Fruit fly (Drosophila melanogaster): Measurements from ENCODE around the gene Mrp5.

Gene Mrp5

DNA sequence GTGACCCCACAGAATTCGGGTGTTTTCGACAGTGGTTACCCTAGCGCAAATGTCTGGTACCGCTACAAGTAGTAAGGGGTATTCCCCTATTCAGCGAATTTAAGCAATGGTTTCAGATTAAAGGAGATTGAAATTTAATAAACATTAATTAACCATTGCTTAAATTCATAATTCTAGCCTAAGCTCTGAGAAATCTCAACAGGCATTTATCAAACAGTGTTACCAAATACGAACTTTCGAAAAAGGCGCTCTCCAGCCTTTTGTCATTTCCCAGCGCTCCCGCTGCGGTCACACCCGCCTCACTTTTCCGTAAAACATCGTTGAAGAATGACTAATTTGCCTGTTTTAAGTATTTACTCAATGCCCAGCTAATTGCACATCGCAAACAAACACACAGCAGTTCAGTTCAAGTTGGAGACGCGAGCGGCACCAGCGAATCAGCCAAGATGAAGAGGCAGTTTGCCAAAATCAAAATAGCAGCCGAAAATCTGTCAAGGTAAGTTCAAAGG is 29.4 kb upstream of the Mrp5 start, which contains the start of the genes Surf6 and RhoGAP92B:
Gene Surf6 (minus strand): TSS at position 4 of the 509 bp plus-strand sequence.
Gene RhoGAP92B (plus strand): TSS at position 300 of the 509 bp plus-strand sequence.
- TF ChIP-seq CG8301 (tag; optimal IDR thresholded peaks at IDR 0.05) (no peak), CG32121 (GFP tag; IDR thresholded peaks at IDR 0.05) (peak; percentile 68), EcR (GFP tag; optimal IDR thresholded peaks at IDR 0.05) (peak; percentile 68), CG9948 (tag; optimal IDR thresholded peaks at IDR 0.05) (no peak), CG13204 (GFP tag; optimal IDR thresholded peaks at IDR 0.05) (no peak), fd96Ca (GFP tag; IDR thresholded peaks at IDR 0.05) (peak; percentile 40; the same call in 1 of the 3 replicates), Pif1B (GFP tag; optimal IDR thresholded peaks at IDR 0.05) (peak; percentile 30), rn (GFP tag; IDR thresholded peaks at IDR 0.05) (no peak), Pif1A (GFP tag; optimal IDR thresholded peaks at IDR 0.05) (no peak), Snoo (tag; optimal IDR thresholded peaks at IDR 0.05) (peak; percentile 40), CG4496 (GFP tag; IDR thresholded peaks at IDR 0.05) (peak; percentile 29; the same call in 1 of the 3 replicates), CG17806 (tag; optimal IDR thresholded peaks at IDR 0.05) (peak; percentile 12), Ets98B (GFP tag; IDR thresholded peaks at IDR 0.05) (no peak), CG8159 (tag; optimal IDR thresholded peaks at IDR 0.05) (peak; percentile 14), CG34367 (tag; optimal IDR thresholded peaks at IDR 0.05) (peak; percentile 44), gl (tag; optimal IDR thresholded peaks at IDR 0.05) (no peak), CG15710 (tag; optimal IDR thresholded peaks at IDR 0.05) (peak; percentile 43), CG12605 (GFP tag; IDR thresholded peaks at IDR 0.05) (peak; percentile 56; the same call in 1 of the 2 replicates), D1 (tag; optimal IDR thresholded peaks at IDR 0.05) (no peak), CG14655 (GFP tag; optimal IDR thresholded peaks at IDR 0.05) (no peak), CG10348 (GFP tag; IDR thresholded peaks at IDR 0.05) (no peak)

dm6 chr3R:19902926-19903739 is 27.7 kb upstream of the Mrp5 start, which contains the start of gene ClpX:
TSS of gene ClpX (minus strand) at chr3R:19903689.
- TF ChIP-seq D1 (tag; optimal IDR thresholded peaks at IDR 0.05): no peak
- no peak for TF ChIP-seq CG8159 (tag; optimal IDR thresholded peaks at IDR 0.05)
- no peak for TF ChIP-seq CG14655 (GFP tag; optimal IDR thresholded peaks at IDR 0.05)
- TF ChIP-seq Snoo (tag; optimal IDR thresholded peaks at IDR 0.05): no peak
- TF ChIP-seq CG4496 (GFP tag; IDR thresholded peaks at IDR 0.05): peak; percentile 26; the same call in 1 of the 3 replicates
- no peak for TF ChIP-seq CG15710 (tag; optimal IDR thresholded peaks at IDR 0.05)

DNA sequence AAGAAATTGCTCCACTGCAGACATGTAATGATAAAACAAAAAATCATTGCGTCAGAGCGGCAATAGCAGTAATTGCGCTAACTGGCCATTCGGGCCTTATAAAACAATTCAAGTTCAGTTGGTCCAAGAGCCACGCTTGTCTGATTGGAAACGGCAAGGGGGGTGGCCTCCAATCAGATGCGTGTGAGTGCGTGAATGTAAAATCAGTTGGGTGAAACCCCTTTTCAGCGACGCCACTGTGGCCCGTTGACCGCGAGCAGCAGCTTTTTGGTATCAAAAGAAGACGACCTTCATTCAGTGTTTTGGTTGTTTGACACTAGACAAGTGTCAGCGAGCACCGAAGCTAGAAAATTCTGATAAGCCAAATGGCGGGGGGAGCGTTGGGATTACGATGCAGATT is 26.9 kb upstream of the Mrp5 start:
- TF ChIP-seq CG8301 (tag; optimal IDR thresholded peaks at IDR 0.05) (no peak), fd96Ca (GFP tag; IDR thresholded peaks at IDR 0.05) (0 out of 3 replicates have a peak, but pooled peaks have one; percentile 5), Ets98B (GFP tag; IDR thresholded peaks at IDR 0.05) (no peak), CG12605 (GFP tag; IDR thresholded peaks at IDR 0.05) (no peak), gl (tag; optimal IDR thresholded peaks at IDR 0.05) (no peak), CG13204 (GFP tag; optimal IDR thresholded peaks at IDR 0.05) (no peak), CG32121 (GFP tag; IDR thresholded peaks at IDR 0.05) (no peak)

- TF ChIP-seq Pif1A (GFP tag; optimal IDR thresholded peaks at IDR 0.05): no peak
- no peak for TF ChIP-seq gl (tag; optimal IDR thresholded peaks at IDR 0.05)
- no peak for TF ChIP-seq rn (GFP tag; IDR thresholded peaks at IDR 0.05)
- TF ChIP-seq EcR (GFP tag; optimal IDR thresholded peaks at IDR 0.05): no peak
- no peak for TF ChIP-seq CG34367 (tag; optimal IDR thresholded peaks at IDR 0.05)
- TF ChIP-seq CG9948 (tag; optimal IDR thresholded peaks at IDR 0.05): no peak
- TF ChIP-seq CG13204 (GFP tag; optimal IDR thresholded peaks at IDR 0.05): no peak
- no peak for TF ChIP-seq CG8159 (tag; optimal IDR thresholded peaks at IDR 0.05)
- no peak for TF ChIP-seq CG12605 (GFP tag; IDR thresholded peaks at IDR 0.05)
- TF ChIP-seq Snoo (tag; optimal IDR thresholded peaks at IDR 0.05): no peak
- TF ChIP-seq CG32121 (GFP tag; IDR thresholded peaks at IDR 0.05): no peak
- TF ChIP-seq Pif1B (GFP tag; optimal IDR thresholded peaks at IDR 0.05): no peak
- no peak for TF ChIP-seq CG14655 (GFP tag; optimal IDR thresholded peaks at IDR 0.05)
- no peak for TF ChIP-seq CG4496 (GFP tag; IDR thresholded peaks at IDR 0.05)
- TF ChIP-seq Ets98B (GFP tag; IDR thresholded peaks at IDR 0.05): no peak
- TF ChIP-seq D1 (tag; optimal IDR thresholded peaks at IDR 0.05): no peak
These were observed 26.3 kb upstream of the Mrp5 start for dm6 chr3R:19901742-19902141.

dm6 chr3R:19895305-19895704 is 19.8 kb upstream of the Mrp5 start:
- no peak for TF ChIP-seq rn (GFP tag; IDR thresholded peaks at IDR 0.05)
- no peak for TF ChIP-seq CG8301 (tag; optimal IDR thresholded peaks at IDR 0.05)
- no peak for TF ChIP-seq CG14655 (GFP tag; optimal IDR thresholded peaks at IDR 0.05)
- TF ChIP-seq CG9948 (tag; optimal IDR thresholded peaks at IDR 0.05): no peak
- no peak for TF ChIP-seq Ets98B (GFP tag; IDR thresholded peaks at IDR 0.05)

DNA sequence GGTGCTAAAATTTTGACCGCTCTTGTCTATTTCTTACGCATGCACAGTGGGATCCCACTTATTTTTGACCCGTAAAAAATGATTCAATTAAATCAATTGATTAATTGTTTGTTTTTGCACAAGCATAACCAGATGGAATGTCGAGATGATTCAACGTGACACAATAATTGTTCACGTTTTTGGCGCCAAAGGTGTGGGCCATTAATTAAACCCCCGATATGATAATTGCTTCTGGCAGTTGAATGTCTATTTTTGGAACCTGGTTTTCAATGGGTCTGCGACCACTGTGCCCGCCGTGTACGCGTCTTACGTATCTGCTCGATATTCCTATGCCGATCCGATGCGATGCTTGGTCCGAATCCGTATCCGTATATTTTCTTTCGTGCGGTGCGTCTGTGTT is 16.6 kb upstream of the Mrp5 start:
- TF ChIP-seq Ets98B (GFP tag; IDR thresholded peaks at IDR 0.05) (peak; percentile 44; the same call in 1 of the 2 replicates), CG17806 (tag; optimal IDR thresholded peaks at IDR 0.05) (no peak), CG34367 (tag; optimal IDR thresholded peaks at IDR 0.05) (no peak), fd96Ca (GFP tag; IDR thresholded peaks at IDR 0.05) (peak; percentile 63), CG4496 (GFP tag; IDR thresholded peaks at IDR 0.05) (peak; percentile 75), CG13204 (GFP tag; optimal IDR thresholded peaks at IDR 0.05) (no peak)

Data from whole organism, pupa.